Fruit fly (Drosophila melanogaster): Measurements from ENCODE around the gene Idh.

Idh gene

DNA sequence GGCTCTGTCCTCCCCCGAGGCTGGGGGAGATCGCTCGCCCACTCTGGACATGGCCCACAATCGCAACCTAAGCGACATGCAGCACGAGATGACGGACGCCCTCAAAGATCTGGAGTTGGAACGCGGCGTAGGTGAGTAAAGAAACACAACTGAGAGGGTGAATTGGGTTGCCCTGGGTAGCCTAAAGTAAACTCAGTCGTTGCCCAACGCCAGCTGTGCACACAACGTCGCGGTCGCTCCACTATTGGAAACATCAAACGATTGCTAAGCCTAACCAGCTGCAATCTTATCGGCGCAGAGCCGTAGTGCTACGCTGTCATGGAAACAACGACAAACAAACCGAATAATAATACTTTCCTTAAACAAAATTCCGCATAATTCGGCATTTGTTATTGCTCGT is 13.4 kb downstream of the Idh start (continued):
- no peak for TF ChIP-seq Hey (tag; optimal IDR thresholded peaks at IDR 0.05)
- no peak for TF ChIP-seq ewg (GFP tag; optimal IDR thresholded peaks at IDR 0.05)
- peak; percentile 2 for TF ChIP-seq CG12659 (GFP tag; optimal IDR thresholded peaks at IDR 0.05)
- TF ChIP-seq hb (GFP tag; IDR thresholded peaks at IDR 0.05; ENCODE audit: partially characterized antibody): no peak
- no peak for TF ChIP-seq CG7357 (GFP tag; IDR thresholded peaks at IDR 0.05)
- no peak for TF ChIP-seq CG10147 (GFP tag; optimal IDR thresholded peaks at IDR 0.05)
- TF ChIP-seq CG8765 (GFP tag; IDR thresholded peaks at IDR 0.05): no peak
- TF ChIP-seq CG14965 (GFP tag; optimal IDR thresholded peaks at IDR 0.05; ENCODE audit: borderline replicate concordance): no peak
- TF ChIP-seq CG15696 (tag; optimal IDR thresholded peaks at IDR 0.05): no peak
- TF ChIP-seq ci (GFP tag; IDR thresholded peaks at IDR 0.05): peak; percentile 71; the same call in 2 of the 3 replicates
- no peak for TF ChIP-seq CG12391 (tag; optimal IDR thresholded peaks at IDR 0.05)
- peak; percentile 18 for TF ChIP-seq pho (GFP tag; optimal IDR thresholded peaks at IDR 0.05)
- TF ChIP-seq bigmax (GFP tag; optimal IDR thresholded peaks at IDR 0.05): no peak
- no peak for TF ChIP-seq CG32767 (GFP tag; IDR thresholded peaks at IDR 0.05)
- TF ChIP-seq Eip74EF (GFP tag; optimal IDR thresholded peaks at IDR 0.05): no peak
- TF ChIP-seq CG7987 (GFP tag; optimal IDR thresholded peaks at IDR 0.05): peak; percentile 1
- peak; percentile 7 for TF ChIP-seq CG12299 (tag; optimal IDR thresholded peaks at IDR 0.05)
- TF ChIP-seq MESR4 (GFP tag; optimal IDR thresholded peaks at IDR 0.05): no peak
- peak; percentile 23 for TF ChIP-seq oc (tag; optimal IDR thresholded peaks at IDR 0.05)
- TF ChIP-seq CG8089 (GFP tag; optimal IDR thresholded peaks at IDR 0.05): no peak
- TF ChIP-seq CG17612 (GFP tag; IDR thresholded peaks at IDR 0.05): no peak
- no peak for TF ChIP-seq Kr (GFP tag; optimal IDR thresholded peaks at IDR 0.05)
- no peak for TF ChIP-seq CG9876 (GFP tag; optimal IDR thresholded peaks at IDR 0.05)
- peak; percentile 39 for TF ChIP-seq HmgZ (tag; optimal IDR thresholded peaks at IDR 0.05)
- no peak for TF ChIP-seq trh (GFP tag; optimal IDR thresholded peaks at IDR 0.05)
- TF ChIP-seq CG3726 (GFP tag; IDR thresholded peaks at IDR 0.05): 0 out of 3 replicates have a peak, but pooled peaks have one; percentile 48
- TF ChIP-seq CG12071 (GFP tag; optimal IDR thresholded peaks at IDR 0.05): peak; percentile 64
- TF ChIP-seq Trl (optimal IDR thresholded peaks at IDR 0.05): no peak
- peak; percentile 43 for TF ChIP-seq Trl (GFP tag; optimal IDR thresholded peaks at IDR 0.05)
- TF ChIP-seq chm (GFP tag; IDR thresholded peaks at IDR 0.05): peak; percentile 55
- no peak for TF ChIP-seq sd (tag; optimal IDR thresholded peaks at IDR 0.05)
- peak; percentile 13 for TF ChIP-seq mirr (GFP tag; optimal IDR thresholded peaks at IDR 0.05)
- TF ChIP-seq CG2678 (tag; optimal IDR thresholded peaks at IDR 0.05): no peak
- TF ChIP-seq CG18599 (GFP tag; optimal IDR thresholded peaks at IDR 0.05): peak; percentile 51
- no peak for TF ChIP-seq CG4424 (GFP tag; optimal IDR thresholded peaks at IDR 0.05)
- TF ChIP-seq CG11504 (tag; optimal IDR thresholded peaks at IDR 0.05): no peak
- TF ChIP-seq Fer3 (tag; optimal IDR thresholded peaks at IDR 0.05): peak; percentile 19
- peak; percentile 47; the same call in 1 of the 2 replicates for TF ChIP-seq CG11247 (GFP tag; IDR thresholded peaks at IDR 0.05)
- TF ChIP-seq CG34376 (GFP tag; optimal IDR thresholded peaks at IDR 0.05): no peak
- TF ChIP-seq trem (tag; optimal IDR thresholded peaks at IDR 0.05): no peak
- TF ChIP-seq E2f1 (GFP tag; IDR thresholded peaks at IDR 0.05): peak; percentile 17; the same call in 1 of the 2 replicates
- peak; percentile 49; the same call in 1 of the 3 replicates for TF ChIP-seq so (GFP tag; IDR thresholded peaks at IDR 0.05)
- TF ChIP-seq Med (GFP tag): peak; percentile 81
- TF ChIP-seq lab (GFP tag; optimal IDR thresholded peaks at IDR 0.05): no peak
- TF ChIP-seq CG17359 (tag; optimal IDR thresholded peaks at IDR 0.05): no peak
- TF ChIP-seq Spps (tag; optimal IDR thresholded peaks at IDR 0.05): no peak
- no peak for TF ChIP-seq CG17186 (GFP tag; optimal IDR thresholded peaks at IDR 0.05)
- TF ChIP-seq hth (optimal IDR thresholded peaks at IDR 0.05): no peak
- peak; percentile 50; the same call in 1 of the 2 replicates for TF ChIP-seq seq (GFP tag; IDR thresholded peaks at IDR 0.05)
- no peak for TF ChIP-seq CG12769 (tag; optimal IDR thresholded peaks at IDR 0.05)
- no peak for TF ChIP-seq CG15601 (tag; optimal IDR thresholded peaks at IDR 0.05)

Measured in whole organism, embryonic.